Fruit fly (Drosophila melanogaster): ENCODE data around the gene salt.

salt gene

DNA sequence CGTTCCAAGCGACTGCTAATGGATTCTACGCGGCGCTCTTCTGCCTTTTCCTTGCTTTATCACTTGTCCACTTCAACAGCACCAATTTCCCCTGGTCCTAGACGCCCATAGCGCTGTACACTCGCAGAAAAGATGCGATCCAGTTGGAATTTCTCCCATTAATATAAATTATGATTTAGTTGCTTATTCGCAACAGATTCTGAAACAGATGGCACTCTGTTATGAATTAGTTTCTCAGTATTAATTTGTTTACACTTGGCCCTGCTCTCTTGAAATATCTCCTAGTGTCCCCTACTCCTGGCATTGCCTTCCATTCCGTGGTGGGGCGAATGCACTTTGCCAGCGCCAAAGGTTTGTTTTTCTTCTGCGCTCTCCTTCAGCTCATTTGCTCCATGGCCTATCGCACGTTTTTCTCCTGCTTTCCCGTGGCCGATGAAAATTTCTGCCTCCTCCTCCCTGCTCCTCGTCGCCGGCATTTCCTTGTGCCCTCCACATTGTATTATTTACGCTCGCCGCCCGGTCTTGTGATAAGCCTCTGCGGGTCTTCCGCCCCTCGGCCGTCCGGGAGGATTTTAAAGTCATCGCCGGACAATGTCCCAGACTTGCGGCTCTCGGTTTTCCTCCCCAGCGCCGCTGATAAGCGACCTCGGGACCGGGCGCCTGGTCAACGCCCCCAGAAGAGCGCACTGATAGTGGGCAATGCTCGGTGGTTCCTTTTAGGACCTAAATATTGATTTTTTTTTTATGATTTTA is 48.2 kb downstream of the salt start (continued):
- TF ChIP-seq pum (GFP tag; optimal IDR thresholded peaks at IDR 0.05) = peak; percentile 10
- TF ChIP-seq Side (GFP tag; optimal IDR thresholded peaks at IDR 0.05) = no peak
- TF ChIP-seq CG9215 (GFP tag; IDR thresholded peaks at IDR 0.05) = 0 out of 2 replicates have a peak, but pooled peaks have one; percentile 18
- TF ChIP-seq bowl (GFP tag; IDR thresholded peaks at IDR 0.05) = no peak
- TF ChIP-seq CG7271 (tag; optimal IDR thresholded peaks at IDR 0.05) = no peak
- no peak for TF ChIP-seq CG32767 (GFP tag; IDR thresholded peaks at IDR 0.05)
- peak; percentile 47; the same call in 1 of the 2 replicates for TF ChIP-seq dan (GFP tag; IDR thresholded peaks at IDR 0.05)
- no peak for TF ChIP-seq esg (GFP tag; conservative IDR thresholded peaks at IDR 0.05)
- TF ChIP-seq ara (GFP tag; IDR thresholded peaks at IDR 0.05) = peak; percentile 82
- TF ChIP-seq lab (GFP tag; optimal IDR thresholded peaks at IDR 0.05) = no peak
- no peak for TF ChIP-seq CG11696 (GFP tag; IDR thresholded peaks at IDR 0.05)
- no peak for TF ChIP-seq CG13424 (tag; optimal IDR thresholded peaks at IDR 0.05)
- peak; percentile 3 for TF ChIP-seq pfk (GFP tag; optimal IDR thresholded peaks at IDR 0.05)
- TF ChIP-seq Nf-YA (GFP tag; IDR thresholded peaks at IDR 0.05) = no peak
- peak; percentile 41; the same call in 1 of the 3 replicates for TF ChIP-seq CG17361 (GFP tag; IDR thresholded peaks at IDR 0.05)
- TF ChIP-seq aop (GFP tag; IDR thresholded peaks at IDR 0.05) = no peak
- peak; percentile 3 to 77 for TF ChIP-seq bsh (GFP tag; optimal IDR thresholded peaks at IDR 0.05)
- TF ChIP-seq Atf-2 (GFP tag; optimal IDR thresholded peaks at IDR 0.05) = no peak
- TF ChIP-seq Doc3 (GFP tag; IDR thresholded peaks at IDR 0.05; ENCODE audit: partially characterized antibody) = no peak
- no peak for TF ChIP-seq Mes4 (GFP tag; optimal IDR thresholded peaks at IDR 0.05)
- TF ChIP-seq Kr (GFP tag; optimal IDR thresholded peaks at IDR 0.05) = no peak

- TF ChIP-seq gsb-n (tag; optimal IDR thresholded peaks at IDR 0.05) (peak; percentile 51), chn (GFP tag; optimal IDR thresholded peaks at IDR 0.05) (peak; percentile 13), CG4730 (GFP tag; IDR thresholded peaks at IDR 0.05) (0 out of 2 replicates have a peak, but pooled peaks have one; percentile 15), CG2202 (tag; optimal IDR thresholded peaks at IDR 0.05) (peak; percentile 57), ranshi (GFP tag; IDR thresholded peaks at IDR 0.05) (peak; percentile 39; the same call in 1 of the 2 replicates), CG12391 (tag; optimal IDR thresholded peaks at IDR 0.05) (peak; percentile 69), CG32532 (GFP tag; IDR thresholded peaks at IDR 0.05) (no peak), Usf (GFP tag; optimal IDR thresholded peaks at IDR 0.05) (peak; percentile 32), CG11398 (GFP tag; optimal IDR thresholded peaks at IDR 0.05) (no peak), Six4 (GFP tag; optimal IDR thresholded peaks at IDR 0.05) (no peak), CG17361 (GFP tag; IDR thresholded peaks at IDR 0.05) (peak; percentile 45; the same call in 1 of the 3 replicates), CG8359 (GFP tag; optimal IDR thresholded peaks at IDR 0.05; ENCODE audit: borderline replicate concordance) (peak; percentile 20), CG1603 (tag; optimal IDR thresholded peaks at IDR 0.05) (peak; percentile 48), chinmo (GFP tag; IDR thresholded peaks at IDR 0.05; ENCODE audit: partially characterized antibody) (no peak), pho (GFP tag; optimal IDR thresholded peaks at IDR 0.05) (no peak), Ssrp (tag; optimal IDR thresholded peaks at IDR 0.05) (peak; percentile 51), CG13123 (GFP tag; optimal IDR thresholded peaks at IDR 0.05) (peak; percentile 7), CG7786 (GFP tag; optimal IDR thresholded peaks at IDR 0.05) (no peak), onecut (GFP tag; IDR thresholded peaks at IDR 0.05) (peak; percentile 29; the same call in 1 of the 2 replicates), CG4820 (GFP tag; optimal IDR thresholded peaks at IDR 0.05) (peak; percentile 42), pita (GFP tag; optimal IDR thresholded peaks at IDR 0.05) (no peak), CG8089 (GFP tag; optimal IDR thresholded peaks at IDR 0.05) (no peak), gro (GFP tag; optimal IDR thresholded peaks at IDR 0.05) (no peak), CG9727 (GFP tag; optimal IDR thresholded peaks at IDR 0.05) (peak; percentile 91), twi (tag; optimal IDR thresholded peaks at IDR 0.05) (peak; percentile 52), CG8944 (GFP tag; optimal IDR thresholded peaks at IDR 0.05) (no peak), phol (tag; optimal IDR thresholded peaks at IDR 0.05) (peak; percentile 69), E2f1 (GFP tag; IDR thresholded peaks at IDR 0.05) (peak; percentile 62), HmgZ (tag; optimal IDR thresholded peaks at IDR 0.05) (no peak)
Measured at dm6 chr3R:31704524-31705215, 49.8 kb downstream of the salt start.

All from whole organism, embryonic.